Worm (Caenorhabditis elegans): Measurements from ENCODE around the gene efhd-1.

DNA sequence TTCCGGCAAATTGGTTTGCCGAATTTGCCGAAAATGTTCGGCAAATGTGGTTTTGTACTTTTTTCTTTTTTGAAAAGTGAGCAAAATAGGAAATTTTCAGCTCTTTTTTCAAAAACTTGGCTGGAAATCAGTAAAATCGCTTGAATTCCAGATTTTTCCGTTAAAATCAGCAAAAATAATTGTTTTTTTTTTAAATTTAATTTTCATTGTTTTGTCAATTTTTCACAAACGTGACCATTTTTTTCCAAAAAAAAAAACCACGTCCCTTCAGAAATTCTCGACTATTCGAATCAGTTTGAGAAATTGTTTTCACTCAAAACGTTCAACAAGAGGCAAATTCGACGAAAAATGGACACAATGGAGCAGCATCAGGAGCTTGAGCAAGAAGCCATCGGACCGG is 41.1 kb upstream of the efhd-1 start, which contains the start of gene K09E4.1:
- TF ChIP-seq ceh-36 (tag; optimal IDR thresholded peaks at IDR 0.05) (no peak), ceh-13 (GFP tag; optimal IDR thresholded peaks at IDR 0.05) (no peak)

Measured in whole organism, early embryonic.